Worm (Caenorhabditis elegans) whole organism, L2 larva: ENCODE measurements around the gene Y45F10C.1.

Source experiments
- C34F6.9 ChIP-seq: fragments of 150-350 bp; optimal IDR thresholded peaks from 2 replicates; lab custom pipeline; 2014; ENCODE audit warnings: missing biosample characterization, missing genetic modification characterization
- F13H6.1 ChIP-seq: sonication (generic microtip); optimal IDR thresholded peaks from 2 replicates; lab custom pipeline; 2016; ENCODE audit warnings: missing genetic modification characterization, missing compliant biosample characterization
- R02D3.7 ChIP-seq: fragments of 150-350 bp; optimal IDR thresholded peaks from 2 replicates; lab custom pipeline; 2014; ENCODE audit warnings: missing biosample characterization, missing genetic modification characterization
- ZK546.5 ChIP-seq: sonication (generic microtip); optimal IDR thresholded peaks from 2 replicates; lab custom pipeline; 2017; ENCODE audit warnings: missing biosample characterization, missing genetic modification characterization
- alr-1 ChIP-seq: fragments of 150-350 bp; optimal IDR thresholded peaks from 2 replicates; lab custom pipeline; 2014; ENCODE audit warnings: missing biosample characterization, missing genetic modification characterization
- aly-2 ChIP-seq: fragments of 150-350 bp; optimal IDR thresholded peaks from 2 replicates; lab custom pipeline; 2014; ENCODE audit warnings: missing biosample characterization, missing genetic modification characterization
- ama-1 ChIP-seq: fragments of 150-350 bp; optimal IDR thresholded peaks from 2 replicates; lab custom pipeline; 2018; ENCODE audit warnings: inconsistent platforms
- blmp-1 ChIP-seq: sonication (generic microtip); optimal IDR thresholded peaks from 2 replicates; lab custom pipeline; 2017; ENCODE audit warnings: missing genetic modification characterization, mild to moderate bottlenecking, missing compliant biosample characterization, antibody characterized with exemption, moderate library complexity; ENCODE audit not compliant: insufficient read depth
- ceh-16 ChIP-seq: fragments of 150-350 bp; optimal IDR thresholded peaks from 2 replicates; lab custom pipeline; 2014; ENCODE audit warnings: missing biosample characterization, missing genetic modification characterization
- ceh-82 ChIP-seq: fragments of 150-350 bp; optimal IDR thresholded peaks from 2 replicates; lab custom pipeline; 2014; ENCODE audit warnings: missing biosample characterization, missing genetic modification characterization
- crh-2 ChIP-seq: sonication (generic microtip); optimal IDR thresholded peaks from 2 replicates; lab custom pipeline; 2017; ENCODE audit warnings: missing biosample characterization, missing genetic modification characterization
- dmd-4 ChIP-seq: sonication (generic microtip); optimal IDR thresholded peaks from 2 replicates; lab custom pipeline; 2017; ENCODE audit warnings: missing biosample characterization, missing genetic modification characterization
- egl-27 ChIP-seq: sonication (generic microtip); optimal IDR thresholded peaks from 3 replicates; lab custom pipeline; 2017; ENCODE audit warnings: missing biosample characterization, missing genetic modification reagents, missing genetic modification characterization
- elt-1 ChIP-seq: fragments of 150-350 bp; optimal IDR thresholded peaks from 2 replicates; lab custom pipeline; 2014; ENCODE audit warnings: missing biosample characterization, missing genetic modification characterization
- elt-3 ChIP-seq: sonication (generic microtip); optimal IDR thresholded peaks from 2 replicates; lab custom pipeline; 2017; ENCODE audit warnings: missing biosample characterization, missing genetic modification characterization
- gmeb-1 ChIP-seq: fragments of 150-350 bp; optimal IDR thresholded peaks from 2 replicates; lab custom pipeline; 2014; ENCODE audit warnings: missing biosample characterization, missing genetic modification characterization
- lin-11 ChIP-seq: fragments of 150-350 bp; sonication (generic microtip); optimal IDR thresholded peaks from 2 replicates; lab custom pipeline; 2014; ENCODE audit warnings: missing biosample characterization, missing genetic modification characterization, inconsistent platforms, mixed read lengths
- lin-13 ChIP-seq: fragments of 150-350 bp; optimal IDR thresholded peaks from 2 replicates; lab custom pipeline; 2014; ENCODE audit warnings: missing biosample characterization, missing genetic modification reagents, missing genetic modification characterization
- lin-39 ChIP-seq: fragments of 150-350 bp; optimal IDR thresholded peaks from 2 replicates; lab custom pipeline; 2014; ENCODE audit warnings: missing biosample characterization, missing genetic modification reagents, missing genetic modification characterization
- lsy-2 ChIP-seq, 2 experiments: fragments of 150-350 bp in 1 of 2; sonication (generic microtip) in 1 of 2; optimal IDR thresholded peaks; 2 replicates each; lab custom pipeline; 2014 to 2017; ENCODE audit warnings: missing biosample characterization in 2 of 2, missing genetic modification characterization in 2 of 2
- mab-5 ChIP-seq: fragments of 150-350 bp; optimal IDR thresholded peaks from 2 replicates; lab custom pipeline; 2014; ENCODE audit warnings: missing biosample characterization, missing genetic modification characterization
- mbf-1 ChIP-seq: sonication (generic microtip); optimal IDR thresholded peaks from 2 replicates; lab custom pipeline; 2017; ENCODE audit warnings: missing biosample characterization, missing genetic modification characterization
- mdl-1 ChIP-seq, 2 experiments: fragments of 150-350 bp in 1 of 2; sonication (generic microtip) in 1 of 2; optimal IDR thresholded peaks; 2 replicates each; lab custom pipeline; 2017; ENCODE audit warnings: missing biosample characterization in 2 of 2, missing genetic modification characterization in 2 of 2
- nhr-10 ChIP-seq: sonication (generic microtip); optimal IDR thresholded peaks from 2 replicates; lab custom pipeline; 2017; ENCODE audit warnings: missing biosample characterization, missing genetic modification characterization
- nhr-11 ChIP-seq: fragments of 150-350 bp; optimal IDR thresholded peaks from 2 replicates; lab custom pipeline; 2014; ENCODE audit warnings: missing biosample characterization, missing genetic modification characterization
- nhr-12 ChIP-seq: fragments of 150-350 bp; optimal IDR thresholded peaks from 2 replicates; lab custom pipeline; 2014; ENCODE audit warnings: missing biosample characterization, missing genetic modification characterization
- nhr-129 ChIP-seq: fragments of 150-350 bp; optimal IDR thresholded peaks from 2 replicates; lab custom pipeline; 2014; ENCODE audit warnings: missing biosample characterization, missing genetic modification characterization
- nhr-21 ChIP-seq: fragments of 150-350 bp; optimal IDR thresholded peaks from 2 replicates; lab custom pipeline; 2014; ENCODE audit warnings: missing biosample characterization, missing genetic modification characterization
- nhr-23 ChIP-seq: fragments of 150-350 bp; optimal IDR thresholded peaks from 2 replicates; lab custom pipeline; 2014; ENCODE audit warnings: missing biosample characterization, missing genetic modification reagents, missing genetic modification characterization
- nhr-237 ChIP-seq: fragments of 150-350 bp; optimal IDR thresholded peaks from 2 replicates; lab custom pipeline; 2014; ENCODE audit warnings: missing biosample characterization, missing genetic modification characterization
- nhr-25 ChIP-seq: fragments of 150-350 bp; sonication (generic microtip); optimal IDR thresholded peaks from 3 replicates; lab custom pipeline; 2014; ENCODE audit warnings: missing biosample characterization, missing genetic modification characterization
- nhr-6 ChIP-seq: fragments of 150-350 bp; optimal IDR thresholded peaks from 2 replicates; lab custom pipeline; 2014; ENCODE audit warnings: missing biosample characterization, missing genetic modification characterization
- nhr-77 ChIP-seq: fragments of 150-350 bp; optimal IDR thresholded peaks from 2 replicates; lab custom pipeline; 2014; ENCODE audit warnings: missing biosample characterization, missing genetic modification characterization
- peb-1 ChIP-seq: fragments of 150-350 bp; optimal IDR thresholded peaks from 2 replicates; lab custom pipeline; 2014; ENCODE audit warnings: missing biosample characterization, missing genetic modification characterization
- sem-4 ChIP-seq: fragments of 150-350 bp; optimal IDR thresholded peaks from 2 replicates; lab custom pipeline; 2014; ENCODE audit warnings: missing biosample characterization, missing genetic modification reagents, missing genetic modification characterization
- skn-1 ChIP-seq: sonication (generic microtip); optimal IDR thresholded peaks from 2 replicates; lab custom pipeline; 2017; ENCODE audit warnings: missing biosample characterization, missing genetic modification characterization
- sma-3 ChIP-seq: sonication (generic microtip); optimal IDR thresholded peaks from 2 replicates; lab custom pipeline; 2016; ENCODE audit warnings: missing genetic modification reagents, missing genetic modification characterization, missing compliant biosample characterization
- sma-9 ChIP-seq, 2 experiments: fragments of 150-350 bp in 1 of 2; sonication (generic microtip) in 1 of 2; optimal IDR thresholded peaks; 2 replicates each; lab custom pipeline; 2014 to 2016; ENCODE audit warnings: missing genetic modification characterization in 2 of 2, mild to moderate bottlenecking in 1 of 2, missing biosample characterization in 1 of 2, missing compliant biosample characterization in 1 of 2, missing genetic modification reagents in 1 of 2, moderate library complexity in 1 of 2
- snpc-4 ChIP-seq: fragments of 150-350 bp; optimal IDR thresholded peaks from 2 replicates; lab custom pipeline; 2014; ENCODE audit warnings: missing biosample characterization, missing genetic modification characterization
- unc-39 ChIP-seq: fragments of 150-350 bp; optimal IDR thresholded peaks from 2 replicates; lab custom pipeline; 2014; ENCODE audit warnings: missing biosample characterization, missing genetic modification characterization
- unc-55 ChIP-seq: fragments of 150-350 bp; sonication (generic microtip); optimal IDR thresholded peaks from 3 replicates; lab custom pipeline; 2014; ENCODE audit warnings: missing biosample characterization, missing genetic modification reagents, missing genetic modification characterization
- unc-62 ChIP-seq: fragments of 150-350 bp; optimal IDR thresholded peaks from 2 replicates; lab custom pipeline; 2014; ENCODE audit warnings: missing biosample characterization, missing genetic modification reagents, missing genetic modification characterization
- zag-1 ChIP-seq: fragments of 150-350 bp; optimal IDR thresholded peaks from 2 replicates; lab custom pipeline; 2014; ENCODE audit warnings: missing biosample characterization, missing genetic modification characterization
- ztf-1 ChIP-seq: fragments of 200-800 bp; sonication (Bioruptor generic); conservative IDR thresholded peaks from 2 replicates; pipeline ENCODE4 v1.3.6; 2022; ENCODE audit warnings: missing genetic modification characterization, missing compliant biosample characterization
- ztf-11 ChIP-seq: sonication (generic microtip); optimal IDR thresholded peaks from 2 replicates; lab custom pipeline; 2017; ENCODE audit warnings: missing biosample characterization, missing genetic modification characterization
- ztf-4 ChIP-seq: fragments of 150-350 bp; optimal IDR thresholded peaks from 2 replicates; lab custom pipeline; 2014; ENCODE audit warnings: missing biosample characterization, missing genetic modification characterization

The Y45F10C.1 gene

ce11 chrIV:13699384-13699788 is 40.0 kb upstream of the Y45F10C.1 start (continued):
- TF ChIP-seq blmp-1 (tag; lab: Kevin White, UChicago) (no peak), ceh-82 (tag; lab: Kevin White, UChicago) (no peak), snpc-4 (tag; lab: Kevin White, UChicago) (no peak), aly-2 (no peak), ztf-4 (tag; lab: Kevin White, UChicago) (no peak), gmeb-1 (tag; lab: Kevin White, UChicago) (no peak)

ce11 chrIV:13698603-13699002 is 39.3 kb upstream of the Y45F10C.1 start, which contains the start of gene T23G4.127:
T23G4.127 (minus strand) TSS chrIV:13698703.
- no peak for TF ChIP-seq zag-1 (tag; lab: Kevin White, UChicago)
- TF ChIP-seq elt-1 (tag; lab: Kevin White, UChicago): no peak
- no peak for TF ChIP-seq nhr-77
- TF ChIP-seq mab-5 (tag; lab: Kevin White, UChicago): no peak
- TF ChIP-seq sma-9 (GFP tag; optimal IDR thresholded peaks at IDR 0.05; lab: Kevin White, UChicago): no peak
- no peak for TF ChIP-seq sma-9 (tag; optimal IDR thresholded peaks at IDR 0.05; lab: Kevin White, UChicago)
- no peak for TF ChIP-seq nhr-21

- TF ChIP-seq lin-13 (no peak), nhr-6 (tag; lab: Kevin White, UChicago) (no peak)
- TF ChIP-seq, all 48 proteins: peak for 0
Measured at ce11 chrIV:13696900-13697299, 37.6 kb upstream of the Y45F10C.1 start.

- TF ChIP-seq mab-5 (tag; lab: Kevin White, UChicago) (peak; percentile 97), elt-1 (tag; lab: Kevin White, UChicago) (no peak), ceh-82 (tag; lab: Kevin White, UChicago) (no peak), dmd-4 (tag; lab: Kevin White, UChicago) (no peak), zag-1 (tag; lab: Kevin White, UChicago) (peak; percentile 32), lin-11 (tag; lab: Kevin White, UChicago) (no peak), elt-3 (no peak), F13H6.1 (tag; lab: Kevin White, UChicago) (peak; percentile 68), crh-2 (tag; lab: Kevin White, UChicago) (peak; percentile 19), unc-55 (GFP tag; lab: Kevin White, UChicago) (peak; percentile 7), unc-39 (tag; lab: Kevin White, UChicago) (no peak), nhr-12 (tag; lab: Kevin White, UChicago) (no peak), R02D3.7 (tag; lab: Kevin White, UChicago) (no peak), snpc-4 (tag; lab: Kevin White, UChicago) (no peak), nhr-11 (tag; lab: Kevin White, UChicago) (no peak), nhr-25 (tag; lab: Kevin White, UChicago) (peak; percentile 42), ZK546.5 (tag; lab: Kevin White, UChicago) (no peak), sma-9 (GFP tag; optimal IDR thresholded peaks at IDR 0.05; lab: Kevin White, UChicago) (peak; percentile 37), sma-9 (tag; optimal IDR thresholded peaks at IDR 0.05; lab: Kevin White, UChicago) (no peak), sma-3 (no peak), ztf-1 (GFP tag; lab: Robert Waterston, UW) (no peak), blmp-1 (tag; lab: Kevin White, UChicago) (no peak), alr-1 (no peak), gmeb-1 (tag; lab: Kevin White, UChicago) (no peak), ztf-11 (tag; lab: Kevin White, UChicago) (no peak), unc-62 (peak; percentile 97), nhr-77 (no peak), nhr-129 (tag; lab: Kevin White, UChicago) (peak; percentile 78), nhr-23 (tag; lab: Kevin White, UChicago) (no peak), ama-1 (no peak), mbf-1 (tag; lab: Kevin White, UChicago) (no peak), egl-27 (tag; lab: Kevin White, UChicago) (no peak), lin-13 (no peak), sem-4 (tag; lab: Kevin White, UChicago) (peak; percentile 27), skn-1 (tag; lab: Kevin White, UChicago) (no peak), ceh-16 (tag; lab: Kevin White, UChicago) (peak; percentile 98), nhr-237 (tag; lab: Kevin White, UChicago) (no peak), nhr-10 (tag; lab: Kevin White, UChicago) (no peak), lin-39 (tag; lab: Kevin White, UChicago) (peak; percentile 93), lsy-2 (tag; optimal IDR thresholded peaks at IDR 0.05; lab: Kevin White, UChicago) (peak in 1 of 2 experiments; percentile 36), nhr-21 (no peak), mdl-1 (tag; optimal IDR thresholded peaks at IDR 0.05; lab: Kevin White, UChicago) (no peak), C34F6.9 (tag; lab: Kevin White, UChicago) (no peak), peb-1 (no peak)
Measured at ce11 chrIV:13695720-13696364, 36.5 kb upstream of the Y45F10C.1 start.
